Worm (Caenorhabditis elegans) whole organism, late embryonic: ENCODE data around the gene gsp-1.

ENCODE experiments used
- C08G9.2 ChIP-seq: sonication (generic microtip); optimal IDR thresholded peaks from 2 replicates; lab custom pipeline; 2016; ENCODE audit warnings: mild to moderate bottlenecking, missing genetic modification characterization, moderate library complexity, missing compliant biosample characterization
- K09A11.1 ChIP-seq: sonication (generic microtip); optimal IDR thresholded peaks from 2 replicates; lab custom pipeline; 2017; ENCODE audit warnings: antibody characterized with exemption, mild to moderate bottlenecking, missing genetic modification characterization, missing compliant biosample characterization; ENCODE audit not compliant: insufficient read depth
- ama-1 ChIP-seq: fragments of 150-350 bp; optimal IDR thresholded peaks from 2 replicates; lab custom pipeline; 2014
- ceh-19 ChIP-seq: fragments of 200-800 bp; sonication (Bioruptor generic); optimal IDR thresholded peaks from 2 replicates; lab custom pipeline; 2018; ENCODE audit warnings: mild to moderate bottlenecking, missing genetic modification characterization, missing compliant biosample characterization
- ceh-24 ChIP-seq: sonication (generic microtip); optimal IDR thresholded peaks from 2 replicates; lab custom pipeline; 2016; ENCODE audit warnings: mild to moderate bottlenecking, missing genetic modification characterization, missing compliant biosample characterization
- ceh-9 ChIP-seq: sonication (generic microtip); optimal IDR thresholded peaks from 2 replicates; lab custom pipeline; 2016; ENCODE audit warnings: mild to moderate bottlenecking, missing genetic modification characterization, inconsistent platforms, missing compliant biosample characterization
- dve-1 ChIP-seq: sonication (generic microtip); optimal IDR thresholded peaks from 2 replicates; lab custom pipeline; 2017; ENCODE audit warnings: antibody characterized with exemption, mild to moderate bottlenecking, missing genetic modification characterization, missing compliant biosample characterization
- elt-2 ChIP-seq: sonication (generic microtip); optimal IDR thresholded peaks from 2 replicates; lab custom pipeline; 2016; ENCODE audit warnings: missing genetic modification reagents, missing genetic modification characterization, missing compliant biosample characterization
- ets-4 ChIP-seq: sonication (generic microtip); optimal IDR thresholded peaks from 2 replicates; lab custom pipeline; 2016; ENCODE audit warnings: missing genetic modification characterization, missing compliant biosample characterization
- eyg-1 ChIP-seq: sonication (generic microtip); optimal IDR thresholded peaks from 2 replicates; lab custom pipeline; 2016; ENCODE audit warnings: missing genotype, missing genetic modification characterization, missing compliant biosample characterization
- gmeb-2 ChIP-seq: sonication (generic microtip); optimal IDR thresholded peaks from 2 replicates; lab custom pipeline; 2016; ENCODE audit warnings: missing genetic modification characterization, inconsistent platforms, missing compliant biosample characterization
- hlh-13 ChIP-seq: fragments of 200-800 bp; sonication (Bioruptor generic); optimal IDR thresholded peaks from 2 replicates; lab custom pipeline; 2018; ENCODE audit warnings: mild to moderate bottlenecking, missing genetic modification characterization, missing compliant biosample characterization
- hlh-30 ChIP-seq: sonication (generic microtip); optimal IDR thresholded peaks from 2 replicates; lab custom pipeline; 2017; ENCODE audit warnings: antibody characterized with exemption, missing genetic modification characterization, missing compliant biosample characterization; ENCODE audit not compliant: insufficient read depth
- hlh-6 ChIP-seq: sonication (generic microtip); optimal IDR thresholded peaks from 2 replicates; lab custom pipeline; 2016; ENCODE audit warnings: missing genotype, missing genetic modification characterization, missing compliant biosample characterization
- lim-6 ChIP-seq: sonication (generic microtip); optimal IDR thresholded peaks from 2 replicates; lab custom pipeline; 2016; ENCODE audit warnings: missing genetic modification characterization, missing compliant biosample characterization
- madf-2 ChIP-seq: sonication (generic microtip); optimal IDR thresholded peaks from 2 replicates; lab custom pipeline; 2017; ENCODE audit warnings: missing genetic modification characterization, missing compliant biosample characterization
- nfya-1 ChIP-seq: sonication (generic microtip); optimal IDR thresholded peaks from 2 replicates; lab custom pipeline; 2017; ENCODE audit warnings: missing genetic modification characterization, mild to moderate bottlenecking, missing compliant biosample characterization, antibody characterized with exemption, moderate library complexity
- nhr-232 ChIP-seq: sonication (generic microtip); optimal IDR thresholded peaks from 2 replicates; lab custom pipeline; 2016; ENCODE audit warnings: missing genetic modification characterization, missing compliant biosample characterization
- pat-9 ChIP-seq: fragments of 200-800 bp; sonication (Bioruptor generic); optimal IDR thresholded peaks from 2 replicates; lab custom pipeline; 2018; ENCODE audit warnings: mild to moderate bottlenecking, missing genetic modification characterization, moderate library complexity, missing compliant biosample characterization
- pha-2 ChIP-seq: sonication (generic microtip); optimal IDR thresholded peaks from 2 replicates; lab custom pipeline; 2017; ENCODE audit warnings: mild to moderate bottlenecking, missing genetic modification characterization, missing compliant biosample characterization
- pha-4 ChIP-seq: fragments of 150-350 bp; optimal IDR thresholded peaks from 2 replicates; lab custom pipeline; 2018; ENCODE audit warnings: missing biosample characterization, missing genetic modification reagents, missing genetic modification characterization
- pqm-1 ChIP-seq: sonication (generic microtip); optimal IDR thresholded peaks from 2 replicates; lab custom pipeline; 2016; ENCODE audit warnings: missing genetic modification characterization, missing compliant biosample characterization
- tbx-7 ChIP-seq: sonication (generic microtip); optimal IDR thresholded peaks from 2 replicates; lab custom pipeline; 2016; ENCODE audit warnings: missing genotype, missing genetic modification characterization, missing compliant biosample characterization
- unc-3 ChIP-seq, 2 experiments: fragments of 200-800 bp in 1 of 2; sonication (Bioruptor generic) in 1 of 2; sonication (generic microtip) in 1 of 2; conservative IDR thresholded peaks in 1 of 2; optimal IDR thresholded peaks in 1 of 2; 2 replicates each; pipeline versions ENCODE4 v1.3.6 to Lab custom; 2016 to 2022; ENCODE audit warnings: missing compliant biosample characterization in 2 of 2, missing genetic modification characterization in 2 of 2, missing genetic modification reagents in 1 of 2
- unc-55 ChIP-seq: sonication (generic microtip); optimal IDR thresholded peaks from 2 replicates; lab custom pipeline; 2017; ENCODE audit warnings: missing biosample characterization, missing genetic modification reagents, missing genetic modification characterization

gsp-1 gene

DNA sequence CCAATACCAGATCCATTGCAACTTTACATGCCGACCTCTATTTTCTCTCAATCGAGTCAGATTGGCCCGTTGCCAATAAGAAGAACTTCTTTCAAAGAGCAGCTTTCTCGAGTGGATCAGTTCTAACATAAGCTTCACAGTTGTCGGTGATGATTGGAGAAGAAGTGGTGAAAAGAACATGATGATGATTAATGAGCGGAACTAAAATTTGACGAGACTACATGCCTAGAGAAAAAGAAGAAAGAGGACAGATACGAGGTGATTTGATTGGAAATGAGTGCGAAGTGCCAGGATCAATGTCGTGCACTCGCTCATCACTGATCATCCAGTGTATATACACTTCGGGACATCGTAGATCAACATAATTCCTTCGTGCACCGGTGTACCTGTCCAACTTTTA is 45.4 kb downstream of the gsp-1 start (continued):
- TF ChIP-seq nfya-1 = peak; percentile 32
- no peak for TF ChIP-seq K09A11.1 (tag; lab: Kevin White, UChicago)
- no peak for TF ChIP-seq ama-1
- TF ChIP-seq ets-4 = no peak
- no peak for TF ChIP-seq hlh-13 (GFP tag; lab: Kevin White, UChicago)
- TF ChIP-seq unc-3 (GFP tag; conservative IDR thresholded peaks at IDR 0.05; lab: Robert Waterston, UW) = no peak
- no peak for TF ChIP-seq unc-3 (tag; optimal IDR thresholded peaks at IDR 0.05; lab: Kevin White, UChicago)
- no peak for TF ChIP-seq pha-4 (tag; lab: Kevin White, UChicago)
- TF ChIP-seq tbx-7 (tag; lab: Kevin White, UChicago) = no peak
- TF ChIP-seq unc-55 (GFP tag; lab: Kevin White, UChicago) = peak; percentile 92
- no peak for TF ChIP-seq madf-2 (tag; lab: Kevin White, UChicago)
- TF ChIP-seq hlh-6 (tag; lab: Kevin White, UChicago) = no peak
- TF ChIP-seq ceh-19 (GFP tag; lab: Kevin White, UChicago) = no peak
- no peak for TF ChIP-seq pha-2 (tag; lab: Kevin White, UChicago)

DNA sequence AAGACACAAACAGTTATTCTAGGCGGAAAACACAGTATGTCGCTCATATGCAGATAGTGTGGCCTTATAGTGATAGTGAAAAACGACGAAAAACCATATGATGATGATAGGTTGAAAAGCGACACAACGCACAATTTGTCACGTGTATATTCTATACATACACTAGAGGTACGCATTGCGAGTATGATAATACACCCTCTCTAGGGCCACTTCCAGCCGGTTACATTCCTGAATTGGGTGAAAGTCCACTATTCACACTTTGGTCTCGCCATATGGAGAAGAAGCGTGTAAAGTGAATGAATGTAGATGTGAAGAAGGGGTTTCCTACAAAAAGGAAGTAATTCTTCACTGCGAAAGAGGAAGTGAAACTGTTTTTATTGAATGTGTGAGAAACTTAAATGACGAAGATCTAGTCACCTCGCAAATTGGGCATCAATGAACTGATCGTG is 47.3 kb downstream of the gsp-1 start:
- TF ChIP-seq pqm-1 (peak; percentile 21), dve-1 (tag; lab: Kevin White, UChicago) (peak; percentile 66), pat-9 (no peak), ceh-9 (tag; lab: Kevin White, UChicago) (no peak), hlh-30 (peak; percentile 7), elt-2 (tag; lab: Kevin White, UChicago) (peak; percentile 45)

DNA sequence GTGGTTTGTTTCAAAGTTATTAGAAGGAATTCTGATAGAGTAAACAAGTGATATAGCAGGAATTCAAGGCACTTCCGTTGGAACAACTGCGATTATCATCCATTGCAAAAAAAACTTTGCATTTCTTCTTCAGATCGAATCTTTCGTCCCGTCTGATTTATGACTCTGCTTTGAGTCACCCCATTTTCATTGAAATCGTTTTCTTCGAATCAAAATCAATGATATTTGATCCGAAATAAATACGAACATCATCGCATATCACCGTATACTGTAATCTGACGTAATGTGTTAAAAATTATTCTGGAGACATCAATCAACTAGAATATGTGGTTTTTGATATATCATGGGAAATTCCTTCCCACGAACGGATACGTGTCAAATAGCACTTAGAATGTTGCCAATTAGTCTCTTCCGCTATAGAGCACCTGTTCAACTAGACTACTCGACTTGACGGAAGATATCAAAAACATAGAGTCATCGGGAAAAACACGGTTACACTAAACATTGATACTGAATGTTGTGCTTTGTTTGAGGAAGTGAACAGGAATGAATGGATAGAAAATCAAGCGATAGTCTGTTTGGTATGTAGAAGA is 48.7 kb downstream of the gsp-1 start:
- TF ChIP-seq unc-55 (GFP tag; lab: Kevin White, UChicago) = peak; percentile 47
- no peak for TF ChIP-seq unc-3 (GFP tag; conservative IDR thresholded peaks at IDR 0.05; lab: Robert Waterston, UW)
- TF ChIP-seq unc-3 (tag; optimal IDR thresholded peaks at IDR 0.05; lab: Kevin White, UChicago) = no peak
- TF ChIP-seq ceh-24 (tag; lab: Kevin White, UChicago) = no peak
- TF ChIP-seq pqm-1 = no peak
- no peak for TF ChIP-seq eyg-1 (tag; lab: Kevin White, UChicago)
- no peak for TF ChIP-seq lim-6 (tag; lab: Kevin White, UChicago)
- no peak for TF ChIP-seq nhr-232 (tag; lab: Kevin White, UChicago)

DNA sequence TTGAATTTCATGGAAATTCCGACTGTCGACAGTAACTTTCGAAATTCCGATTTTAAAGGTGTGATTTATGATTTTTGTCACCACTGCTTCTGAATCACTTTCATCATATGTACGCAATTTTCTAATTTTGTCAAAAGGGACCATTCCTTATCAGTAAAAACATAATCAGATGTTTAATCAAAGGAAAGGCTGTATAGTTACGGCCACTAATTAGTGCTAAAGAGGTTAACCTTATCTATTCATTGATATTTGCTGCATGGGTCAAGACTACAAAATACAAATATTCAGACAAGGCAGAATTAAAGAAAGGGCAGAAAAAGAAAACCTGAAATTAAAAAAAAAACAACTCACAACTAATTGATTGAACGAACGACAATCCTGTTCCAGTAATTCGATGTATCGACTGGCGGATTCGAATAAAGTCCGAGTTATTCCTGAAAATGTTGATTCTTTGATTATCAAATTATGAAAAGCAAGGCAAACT is 49.8 kb downstream of the gsp-1 start, which contains the start of gene T28B11.1:
TSS of gene T28B11.1 (minus strand) at position 434 of the 484 bp plus-strand sequence.
- TF ChIP-seq elt-2 (tag; lab: Kevin White, UChicago) (peak; percentile 94), gmeb-2 (tag; lab: Kevin White, UChicago) (no peak), C08G9.2 (tag; lab: Kevin White, UChicago) (no peak)
